Fruit fly (Drosophila melanogaster): ENCODE results near the gene CG9701.
A peak's percentile ranks its signal among the peaks of the same experiment; 100 is the strongest.

DNA sequence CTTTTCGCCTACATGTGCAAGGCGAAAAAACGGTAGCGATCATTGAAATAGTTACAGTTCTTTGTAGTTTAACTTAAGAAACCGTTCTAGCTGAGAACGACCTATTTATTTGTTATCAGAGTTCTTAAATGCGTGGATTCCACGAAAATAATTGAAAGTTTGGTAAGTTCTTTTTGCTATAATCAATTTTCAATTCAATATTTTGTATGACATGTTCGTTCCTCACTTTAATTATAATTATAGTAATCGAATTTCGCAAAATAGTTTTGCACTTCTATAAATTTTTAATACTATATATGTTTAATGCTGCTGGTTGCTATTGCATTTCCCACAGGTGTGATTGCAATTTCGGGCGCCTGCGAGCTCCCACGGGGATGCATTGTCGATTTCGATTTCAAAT is 15.0 kb downstream of the CG9701 start:
- TF ChIP-seq OdsH (GFP tag; optimal IDR thresholded peaks at IDR 0.05) (peak; percentile 11), Hr78 (GFP tag; optimal IDR thresholded peaks at IDR 0.05) (no peak), Sp1 (GFP tag; optimal IDR thresholded peaks at IDR 0.05) (peak; percentile 44), h (GFP tag; optimal IDR thresholded peaks at IDR 0.05) (peak; percentile 25), Dif (GFP tag; optimal IDR thresholded peaks at IDR 0.05; ENCODE audit: partially characterized antibody) (no peak), usp (GFP tag; optimal IDR thresholded peaks at IDR 0.05) (no peak), CrebA (GFP tag; optimal IDR thresholded peaks at IDR 0.05; ENCODE audit: borderline replicate concordance) (no peak), ey (GFP tag; optimal IDR thresholded peaks at IDR 0.05) (no peak)

All from whole organism, wandering third instar larva.